Worm (Caenorhabditis elegans) whole organism, mixed stage, embryonic: ENCODE results near the gene C45G9.10.

ENCODE experiments used
- pha-4 ChIP-seq: fragments of 150-350 bp; optimal IDR thresholded peaks from 2 replicates; lab custom pipeline; 2018; ENCODE audit warnings: missing biosample characterization, missing genetic modification reagents, missing genetic modification characterization
- unc-62 ChIP-seq: fragments of 150-350 bp; optimal IDR thresholded peaks from 2 replicates; lab custom pipeline; 2014; ENCODE audit warnings: missing biosample characterization, missing genetic modification reagents, missing genetic modification characterization
- ztf-11 ChIP-seq: fragments of 150-350 bp; optimal IDR thresholded peaks from 2 replicates; lab custom pipeline; 2014; ENCODE audit warnings: missing biosample characterization, missing genetic modification characterization

DNA sequence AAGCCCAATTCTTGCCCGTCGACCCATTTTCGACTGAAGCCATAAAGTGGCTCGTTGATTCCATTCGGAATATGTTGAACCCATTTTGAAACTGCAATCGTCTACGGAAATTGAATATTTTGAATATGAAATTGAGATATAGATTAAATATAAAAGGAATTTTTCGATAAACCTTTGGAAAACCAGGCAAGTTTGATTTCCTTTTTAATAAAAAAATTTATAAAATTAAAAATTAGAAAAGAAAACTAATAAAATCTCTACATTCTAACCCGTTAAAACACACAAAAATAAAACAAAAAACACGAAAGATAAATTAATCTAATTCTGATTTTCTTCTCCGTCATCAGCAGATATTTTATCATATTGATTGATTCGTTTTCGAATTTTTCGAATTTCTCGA is 54.8 kb downstream of the C45G9.10 start, which contains the start of gene R144.12:
- TF ChIP-seq unc-62 (GFP tag; lab: Kevin White, UChicago) (no peak), ztf-11 (no peak), pha-4 (no peak)
